Worm (Caenorhabditis elegans) whole organism, late embryonic: ENCODE results near the gene C04A2.15.

Source experiments
- ama-1 ChIP-seq: fragments of 150-350 bp; optimal IDR thresholded peaks from 2 replicates; lab custom pipeline; 2014
- ceh-19 ChIP-seq: fragments of 200-800 bp; sonication (Bioruptor generic); optimal IDR thresholded peaks from 2 replicates; lab custom pipeline; 2018; ENCODE audit warnings: mild to moderate bottlenecking, missing genetic modification characterization, missing compliant biosample characterization
- ceh-9 ChIP-seq: sonication (generic microtip); optimal IDR thresholded peaks from 2 replicates; lab custom pipeline; 2016; ENCODE audit warnings: mild to moderate bottlenecking, missing genetic modification characterization, inconsistent platforms, missing compliant biosample characterization
- dve-1 ChIP-seq: sonication (generic microtip); optimal IDR thresholded peaks from 2 replicates; lab custom pipeline; 2017; ENCODE audit warnings: antibody characterized with exemption, mild to moderate bottlenecking, missing genetic modification characterization, missing compliant biosample characterization
- elt-2 ChIP-seq: sonication (generic microtip); optimal IDR thresholded peaks from 2 replicates; lab custom pipeline; 2016; ENCODE audit warnings: missing genetic modification reagents, missing genetic modification characterization, missing compliant biosample characterization
- fkh-10 ChIP-seq: fragments of 150-350 bp; optimal IDR thresholded peaks from 2 replicates; lab custom pipeline; 2014; ENCODE audit warnings: missing biosample characterization, missing genetic modification reagents, missing genetic modification characterization
- pha-4 ChIP-seq: fragments of 150-350 bp; optimal IDR thresholded peaks from 2 replicates; lab custom pipeline; 2018; ENCODE audit warnings: missing biosample characterization, missing genetic modification reagents, missing genetic modification characterization
- pqm-1 ChIP-seq: sonication (generic microtip); optimal IDR thresholded peaks from 2 replicates; lab custom pipeline; 2016; ENCODE audit warnings: missing genetic modification characterization, missing compliant biosample characterization
- ref-2 ChIP-seq: sonication (generic microtip); optimal IDR thresholded peaks from 2 replicates; lab custom pipeline; 2016; ENCODE audit warnings: missing genetic modification characterization, missing compliant biosample characterization
- sox-4 ChIP-seq: sonication (generic microtip); optimal IDR thresholded peaks from 2 replicates; lab custom pipeline; 2017; ENCODE audit warnings: mild to moderate bottlenecking, missing genetic modification characterization, inconsistent platforms, missing compliant biosample characterization
- tbx-2 ChIP-seq: sonication (generic microtip); optimal IDR thresholded peaks from 2 replicates; lab custom pipeline; 2016; ENCODE audit warnings: missing genetic modification characterization, missing compliant biosample characterization
- zip-5 ChIP-seq: sonication (generic microtip); optimal IDR thresholded peaks from 2 replicates; lab custom pipeline; 2016; ENCODE audit warnings: missing genetic modification characterization, missing compliant biosample characterization

- TF ChIP-seq pqm-1 (tag; lab: Kevin White, UChicago) (no peak), fkh-10 (GFP tag; lab: Kevin White, UChicago) (no peak), elt-2 (tag; lab: Kevin White, UChicago) (no peak), ceh-19 (no peak), dve-1 (tag; lab: Kevin White, UChicago) (no peak), ref-2 (tag; lab: Kevin White, UChicago) (no peak), sox-4 (tag; lab: Kevin White, UChicago) (no peak), pha-4 (tag; lab: Kevin White, UChicago) (no peak), zip-5 (tag; lab: Kevin White, UChicago) (no peak), ceh-9 (tag; lab: Kevin White, UChicago) (no peak), ama-1 (no peak), tbx-2 (tag; lab: Kevin White, UChicago) (no peak)
These were observed 10.9 kb upstream of the C04A2.15 start for ce11 chrII:6841102-6841501.
